Worm (Caenorhabditis elegans) whole organism, L2 larva: ENCODE measurements around the gene F28H6.7.

Experiments
- elt-1 ChIP-seq: fragments of 150-350 bp; optimal IDR thresholded peaks from 2 replicates; lab custom pipeline; 2014; ENCODE audit warnings: missing biosample characterization, missing genetic modification characterization
- lin-13 ChIP-seq: fragments of 150-350 bp; optimal IDR thresholded peaks from 2 replicates; lab custom pipeline; 2014; ENCODE audit warnings: missing biosample characterization, missing genetic modification reagents, missing genetic modification characterization
- lsy-2 ChIP-seq, 2 experiments: fragments of 150-350 bp in 1 of 2; sonication (generic microtip) in 1 of 2; optimal IDR thresholded peaks; 2 replicates each; lab custom pipeline; 2014 to 2017; ENCODE audit warnings: missing biosample characterization in 2 of 2, missing genetic modification characterization in 2 of 2
- nhr-11 ChIP-seq: fragments of 150-350 bp; optimal IDR thresholded peaks from 2 replicates; lab custom pipeline; 2014; ENCODE audit warnings: missing biosample characterization, missing genetic modification characterization
- nhr-77 ChIP-seq: fragments of 150-350 bp; optimal IDR thresholded peaks from 2 replicates; lab custom pipeline; 2014; ENCODE audit warnings: missing biosample characterization, missing genetic modification characterization
- unc-39 ChIP-seq: fragments of 150-350 bp; optimal IDR thresholded peaks from 2 replicates; lab custom pipeline; 2014; ENCODE audit warnings: missing biosample characterization, missing genetic modification characterization
- ztf-1 ChIP-seq: fragments of 200-800 bp; sonication (Bioruptor generic); conservative IDR thresholded peaks from 2 replicates; pipeline ENCODE4 v1.3.6; 2022; ENCODE audit warnings: missing genetic modification characterization, missing compliant biosample characterization

ce11 chrX:14147400-14147799 lies 31.5 kb downstream of the F28H6.7 start, which contains the start of gene akt-2:
- TF ChIP-seq nhr-11 (tag; lab: Kevin White, UChicago), result no peak
- no peak for TF ChIP-seq lsy-2 (tag; optimal IDR thresholded peaks at IDR 0.05; lab: Kevin White, UChicago)
- TF ChIP-seq ztf-1 (GFP tag; lab: Robert Waterston, UW), result no peak
- TF ChIP-seq elt-1, result no peak
- no peak for TF ChIP-seq unc-39 (tag; lab: Kevin White, UChicago)
- no peak for TF ChIP-seq lin-13 (GFP tag; lab: Kevin White, UChicago)
- no peak for TF ChIP-seq nhr-77
